Fruit fly (Drosophila melanogaster) whole organism, prepupa: ENCODE results near the gene grsm.

ENCODE experiments used
- Blimp-1 ChIP-seq: fragments of 200-800 bp; sonication (Bioruptor generic); optimal IDR thresholded peaks from 3 replicates; lab custom pipeline; 2017; ENCODE audit warnings: missing biosample characterization, missing genetic modification characterization, mild to moderate bottlenecking, moderate library complexity, missing genetic modification reagents
- CG10631 ChIP-seq: fragments of 200-800 bp; sonication (Bioruptor generic); optimal IDR thresholded peaks from 2 replicates; lab custom pipeline; 2016; ENCODE audit warnings: missing biosample characterization, missing genetic modification characterization
- CG11294 ChIP-seq: fragments of 200-800 bp; sonication (Bioruptor generic); IDR thresholded peaks from 2 replicates; pipeline ENCODE4 v1.3.6; 2022; ENCODE audit warnings: missing biosample characterization, missing genetic modification characterization
- CG11762 ChIP-seq: fragments of 200-800 bp; sonication (Bioruptor generic); optimal IDR thresholded peaks from 3 replicates; lab custom pipeline; 2016; ENCODE audit warnings: missing biosample characterization, missing genetic modification characterization; ENCODE audit not compliant: insufficient read depth
- CG11902 ChIP-seq: fragments of 200-800 bp; sonication (Bioruptor generic); optimal IDR thresholded peaks from 3 replicates; lab custom pipeline; 2016; ENCODE audit warnings: missing biosample characterization, missing genetic modification characterization
- CG15336 ChIP-seq: fragments of 200-800 bp; sonication (Bioruptor generic); IDR thresholded peaks from 2 replicates; pipeline ENCODE4 v1.3.6; 2022; ENCODE audit warnings: missing biosample characterization, missing genetic modification characterization
- CG1621 ChIP-seq: fragments of 200-800 bp; sonication (Bioruptor generic); optimal IDR thresholded peaks from 3 replicates; lab custom pipeline; 2018; ENCODE audit warnings: missing biosample characterization, mild to moderate bottlenecking, missing genetic modification characterization
- CG16779 ChIP-seq: fragments of 200-800 bp; sonication (Bioruptor generic); optimal IDR thresholded peaks from 3 replicates; lab custom pipeline; 2017; ENCODE audit warnings: missing biosample characterization, mild to moderate bottlenecking, missing genetic modification characterization
- CG3032 ChIP-seq: fragments of 200-800 bp; optimal IDR thresholded peaks from 2 replicates; lab custom pipeline; 2019; ENCODE audit warnings: missing biosample characterization, mild to moderate bottlenecking, missing genetic modification characterization, moderate library complexity
- CG31627 ChIP-seq: fragments of 200-800 bp; sonication (Bioruptor generic); optimal IDR thresholded peaks from 3 replicates; lab custom pipeline; 2016; ENCODE audit warnings: missing biosample characterization, missing genetic modification characterization
- CG32006 ChIP-seq: fragments of 200-800 bp; sonication (Bioruptor generic); optimal IDR thresholded peaks from 3 replicates; lab custom pipeline; 2017; ENCODE audit warnings: missing biosample characterization, mild to moderate bottlenecking, missing genetic modification characterization
- CG34406 ChIP-seq: fragments of 200-800 bp; sonication (Bioruptor generic); optimal IDR thresholded peaks from 3 replicates; lab custom pipeline; 2016; ENCODE audit warnings: missing biosample characterization, missing genetic modification characterization
- CG4318 ChIP-seq: fragments of 200-800 bp; sonication (Bioruptor generic); optimal IDR thresholded peaks from 3 replicates; lab custom pipeline; 2017; ENCODE audit warnings: missing biosample characterization, mild to moderate bottlenecking, missing genetic modification characterization
- CG6276 ChIP-seq: fragments of 200-800 bp; sonication (Bioruptor generic); optimal IDR thresholded peaks from 2 replicates; lab custom pipeline; 2017; ENCODE audit warnings: missing biosample characterization, mild to moderate bottlenecking, missing genetic modification characterization
- CG6792 ChIP-seq: fragments of 200-800 bp; sonication (Bioruptor generic); optimal IDR thresholded peaks from 3 replicates; lab custom pipeline; 2016; ENCODE audit warnings: missing biosample characterization, missing genetic modification characterization
- CG6808 ChIP-seq: fragments of 200-800 bp; sonication (Bioruptor generic); optimal IDR thresholded peaks from 3 replicates; lab custom pipeline; 2017; ENCODE audit warnings: missing biosample characterization, missing genetic modification characterization, mild to moderate bottlenecking, moderate library complexity, missing genetic modification reagents
- CG6854 ChIP-seq: fragments of 200-800 bp; sonication (Bioruptor generic); optimal IDR thresholded peaks from 2 replicates; lab custom pipeline; 2017; ENCODE audit warnings: missing biosample characterization, mild to moderate bottlenecking, missing genetic modification characterization
- CG7368 ChIP-seq: fragments of 200-800 bp; sonication (Bioruptor generic); optimal IDR thresholded peaks from 3 replicates; lab custom pipeline; 2016; ENCODE audit warnings: missing biosample characterization, missing genetic modification characterization
- CG8119 ChIP-seq: fragments of 200-800 bp; sonication (Bioruptor generic); IDR thresholded peaks from 3 replicates; pipeline ENCODE4 v1.3.6; 2022; ENCODE audit warnings: missing biosample characterization, missing genetic modification characterization
- CG8319 ChIP-seq: fragments of 200-800 bp; sonication (Bioruptor generic); optimal IDR thresholded peaks from 3 replicates; lab custom pipeline; 2016; ENCODE audit warnings: missing biosample characterization, missing genetic modification characterization
- CG8632 ChIP-seq: fragments of 200-800 bp; sonication (Bioruptor generic); optimal IDR thresholded peaks from 3 replicates; lab custom pipeline; 2016; ENCODE audit warnings: missing biosample characterization, missing genetic modification characterization
- CG9139 ChIP-seq: fragments of 200-800 bp; sonication (Bioruptor generic); optimal IDR thresholded peaks from 3 replicates; lab custom pipeline; 2017; ENCODE audit warnings: missing biosample characterization, mild to moderate bottlenecking, missing genetic modification characterization
- Eip75B ChIP-seq: fragments of 200-800 bp; sonication (Bioruptor generic); optimal IDR thresholded peaks from 3 replicates; lab custom pipeline; 2016; ENCODE audit warnings: missing biosample characterization, missing genetic modification characterization
- Eip78C ChIP-seq: fragments of 200-800 bp; sonication (Bioruptor generic); peaks from one replicate; lab custom pipeline; 2016; ENCODE audit warnings: missing biosample characterization, missing genetic modification characterization
- Eip93F ChIP-seq: fragments of 200-800 bp; sonication (Bioruptor generic); optimal IDR thresholded peaks from 2 replicates; lab custom pipeline; 2016; ENCODE audit warnings: missing biosample characterization, mild to moderate bottlenecking, missing genetic modification characterization
- Ets21C ChIP-seq: fragments of 200-800 bp; sonication (Bioruptor generic); optimal IDR thresholded peaks from 3 replicates; lab custom pipeline; 2016; ENCODE audit warnings: missing biosample characterization, missing genetic modification characterization
- Gug ChIP-seq: fragments of 200-800 bp; sonication (Bioruptor generic); IDR thresholded peaks from 2 replicates; pipeline ENCODE4 v1.3.6; 2022; ENCODE audit warnings: missing biosample characterization, missing genetic modification characterization
- Hr38 ChIP-seq: sonication (Bioruptor generic); optimal IDR thresholded peaks from 2 replicates; lab custom pipeline; 2016; ENCODE audit warnings: missing biosample characterization, missing genetic modification characterization
- Hr39 ChIP-seq: fragments of 200-800 bp; sonication (Bioruptor generic); optimal IDR thresholded peaks from 2 replicates; lab custom pipeline; 2016; ENCODE audit warnings: missing biosample characterization, missing genetic modification characterization
- Hr4 ChIP-seq: fragments of 200-800 bp; sonication (Bioruptor generic); optimal IDR thresholded peaks from 3 replicates; lab custom pipeline; 2016; ENCODE audit warnings: missing biosample characterization, missing genetic modification characterization
- Lpt ChIP-seq: fragments of 200-800 bp; sonication (Bioruptor generic); optimal IDR thresholded peaks from 3 replicates; lab custom pipeline; 2016; ENCODE audit warnings: missing biosample characterization, missing genetic modification characterization
- Met ChIP-seq: fragments of 200-800 bp; sonication (Bioruptor generic); optimal IDR thresholded peaks from 3 replicates; lab custom pipeline; 2016; ENCODE audit warnings: missing biosample characterization, missing genetic modification characterization
- Smox ChIP-seq: fragments of 200-800 bp; sonication (Bioruptor generic); optimal IDR thresholded peaks from 3 replicates; lab custom pipeline; 2016; ENCODE audit warnings: missing biosample characterization, missing genetic modification characterization
- Sox102F ChIP-seq: fragments of 200-800 bp; sonication (Bioruptor generic); optimal IDR thresholded peaks from 2 replicates; lab custom pipeline; 2016; ENCODE audit warnings: missing biosample characterization, mild to moderate bottlenecking, missing genetic modification characterization
- Sox14 ChIP-seq: fragments of 200-800 bp; sonication (Bioruptor generic); optimal IDR thresholded peaks from 3 replicates; lab custom pipeline; 2016; ENCODE audit warnings: missing biosample characterization, missing genetic modification characterization
- Sox15 ChIP-seq: fragments of 200-800 bp; sonication (Bioruptor generic); optimal IDR thresholded peaks from 3 replicates; lab custom pipeline; 2016; ENCODE audit warnings: missing biosample characterization, missing genetic modification characterization
- achi ChIP-seq: fragments of 200-800 bp; sonication (Bioruptor generic); optimal IDR thresholded peaks from 3 replicates; lab custom pipeline; 2016; ENCODE audit warnings: missing biosample characterization, missing genetic modification characterization
- cyc ChIP-seq: fragments of 200-800 bp; sonication (Bioruptor generic); optimal IDR thresholded peaks from 3 replicates; lab custom pipeline; 2016; ENCODE audit warnings: missing biosample characterization, missing genetic modification characterization
- dac ChIP-seq: fragments of 200-800 bp; sonication (Bioruptor generic); optimal IDR thresholded peaks from 2 replicates; lab custom pipeline; 2017; ENCODE audit warnings: missing biosample characterization, mild to moderate bottlenecking, missing genetic modification characterization
- dsx ChIP-seq: fragments of 200-800 bp; optimal IDR thresholded peaks from 3 replicates; lab custom pipeline; 2019; ENCODE audit warnings: missing biosample characterization, mild to moderate bottlenecking, missing genetic modification characterization, moderate library complexity; ENCODE audit not compliant: poor library complexity, severe bottlenecking
- eg ChIP-seq: fragments of 200-800 bp; sonication (Bioruptor generic); IDR thresholded peaks from 3 replicates; pipeline ENCODE4 v1.3.6; 2022; ENCODE audit warnings: missing biosample characterization, missing genetic modification characterization
- esn ChIP-seq: fragments of 200-800 bp; sonication (Bioruptor generic); optimal IDR thresholded peaks from 2 replicates; lab custom pipeline; 2016; ENCODE audit warnings: missing biosample characterization, mild to moderate bottlenecking, missing genetic modification characterization, moderate library complexity
- fd59A ChIP-seq: fragments of 200-800 bp; sonication (Bioruptor generic); optimal IDR thresholded peaks from 2 replicates; lab custom pipeline; 2017; ENCODE audit warnings: missing biosample characterization, mild to moderate bottlenecking, missing genetic modification characterization, missing genetic modification reagents
- fd85E ChIP-seq: fragments of 200-800 bp; sonication (Bioruptor generic); optimal IDR thresholded peaks from 3 replicates; lab custom pipeline; 2016; ENCODE audit warnings: missing biosample characterization, missing genetic modification characterization
- fkh ChIP-seq: fragments of 200-800 bp; sonication (Bioruptor generic); optimal IDR thresholded peaks from 3 replicates; lab custom pipeline; 2017; ENCODE audit warnings: missing biosample characterization, mild to moderate bottlenecking, missing genetic modification characterization, moderate library complexity
- lz ChIP-seq: fragments of 200-800 bp; sonication (Bioruptor generic); optimal IDR thresholded peaks from 3 replicates; lab custom pipeline; 2016; ENCODE audit warnings: missing biosample characterization, missing genetic modification characterization
- net ChIP-seq: fragments of 200-800 bp; sonication (Bioruptor generic); optimal IDR thresholded peaks from 3 replicates; lab custom pipeline; 2016; ENCODE audit warnings: missing biosample characterization, missing genetic modification characterization
- pdm3 ChIP-seq: fragments of 200-800 bp; sonication (Bioruptor generic); optimal IDR thresholded peaks from 3 replicates; lab custom pipeline; 2016; ENCODE audit warnings: missing biosample characterization, missing genetic modification characterization
- salr ChIP-seq, 2 experiments: fragments of 200-800 bp; sonication (Bioruptor generic); optimal IDR thresholded peaks; 3 replicates each; lab custom pipeline; 2016 to 2018; ENCODE audit warnings: missing biosample characterization in 2 of 2, missing genetic modification characterization in 2 of 2, mild to moderate bottlenecking in 1 of 2
- ss ChIP-seq, 2 experiments: fragments of 200-800 bp; sonication (Bioruptor generic); optimal IDR thresholded peaks; 2 replicates in 1 of 2; 3 replicates in 1 of 2; lab custom pipeline; 2017 to 2018; ENCODE audit warnings: mild to moderate bottlenecking in 2 of 2, missing biosample characterization in 2 of 2, missing genetic modification characterization in 2 of 2, moderate library complexity in 1 of 2
- svp ChIP-seq: fragments of 200-800 bp; sonication (Bioruptor generic); peaks from one replicate; lab custom pipeline; 2016; ENCODE audit warnings: missing biosample characterization, missing genetic modification characterization
- topi ChIP-seq: fragments of 200-800 bp; sonication (Bioruptor generic); optimal IDR thresholded peaks from 3 replicates; lab custom pipeline; 2016; ENCODE audit warnings: missing biosample characterization, missing genetic modification characterization
- vri ChIP-seq: fragments of 200-800 bp; sonication (Bioruptor generic); optimal IDR thresholded peaks from 3 replicates; lab custom pipeline; 2016; ENCODE audit warnings: missing biosample characterization, mild to moderate bottlenecking, missing genetic modification characterization

The grsm gene

dm6 chr3R:12957388-12957787 is 10.1 kb downstream of the grsm start:
- TF ChIP-seq Sox14 (peak; percentile 15), CG9139 (GFP tag; lab: Kevin White, UChicago) (no peak), Hr39 (GFP tag; lab: Kevin White, UChicago) (peak; percentile 35), Sox15 (GFP tag; lab: Kevin White, UChicago) (no peak), CG8119 (0 out of 3 replicates have a peak, but pooled peaks have one; percentile 34), Lpt (GFP tag; lab: Kevin White, UChicago) (no peak), CG1621 (tag; lab: Kevin White, UChicago) (no peak), Hr38 (GFP tag; lab: Kevin White, UChicago) (no peak), CG11902 (no peak), achi (GFP tag; lab: Kevin White, UChicago) (peak; percentile 2), fkh (no peak), CG15336 (GFP tag; lab: Robert Waterston, UW) (no peak), Eip93F (no peak), dac (GFP tag; lab: Kevin White, UChicago) (no peak), net (no peak), pdm3 (GFP tag; lab: Kevin White, UChicago) (peak; percentile 1), CG6808 (GFP tag; lab: Kevin White, UChicago) (peak; percentile 17), vri (GFP tag; lab: Kevin White, UChicago) (no peak), Hr4 (GFP tag; lab: Kevin White, UChicago) (peak; percentile 24), dsx (GFP tag; lab: Kevin White, UChicago) (peak; percentile 23), Eip78C (GFP tag; lab: Kevin White, UChicago) (peak; percentile 66), CG3032 (tag; lab: Kevin White, UChicago) (peak; percentile 40), esn (GFP tag; lab: Kevin White, UChicago) (peak; percentile 35), fd59A (GFP tag; lab: Kevin White, UChicago) (peak; percentile 10), CG6276 (GFP tag; lab: Kevin White, UChicago) (no peak), Blimp-1 (GFP tag; lab: Kevin White, UChicago) (no peak), CG11762 (GFP tag; lab: Kevin White, UChicago) (no peak), CG8319 (no peak), Smox (GFP tag; lab: Kevin White, UChicago) (no peak), CG7368 (GFP tag; lab: Kevin White, UChicago) (no peak), Ets21C (GFP tag; lab: Kevin White, UChicago) (peak; percentile 6), Gug (no peak), fd85E (GFP tag; lab: Kevin White, UChicago) (no peak), CG4318 (GFP tag; lab: Kevin White, UChicago) (no peak), CG6854 (no peak), Eip75B (GFP tag; lab: Kevin White, UChicago) (peak; percentile 19), CG31627 (peak; percentile 33), eg (GFP tag; lab: Robert Waterston, UW) (no peak), topi (peak; percentile 26), CG8632 (GFP tag; lab: Kevin White, UChicago) (no peak), cyc (GFP tag; lab: Kevin White, UChicago) (peak; percentile 6), CG16779 (no peak), ss (GFP tag; optimal IDR thresholded peaks at IDR 0.05; lab: Kevin White, UChicago) (no peak), salr (GFP tag; optimal IDR thresholded peaks at IDR 0.05; lab: Kevin White, UChicago) (no peak), Met (GFP tag; lab: Kevin White, UChicago) (peak; percentile 16), Sox102F (GFP tag; lab: Kevin White, UChicago) (no peak), CG34406 (GFP tag; lab: Kevin White, UChicago) (no peak), CG11294 (no peak), svp (GFP tag; lab: Kevin White, UChicago) (peak; percentile 54), CG6792 (peak; percentile 0), CG10631 (peak; percentile 25), CG32006 (GFP tag; lab: Kevin White, UChicago) (peak; percentile 27), lz (GFP tag; lab: Kevin White, UChicago) (peak; percentile 29)
